Fruit fly (Drosophila melanogaster) whole organism, embryonic: Measurements from ENCODE around the gene CG8149.

Experiments used
- Abd-B ChIP-seq: fragments of 200-800 bp; sonication (Bioruptor generic); optimal IDR thresholded peaks from 2 replicates; lab custom pipeline; 2018; ENCODE audit warnings: missing biosample characterization, mild to moderate bottlenecking, missing genetic modification characterization, moderate library complexity
- Bgb ChIP-seq: fragments of 200-800 bp; sonication (Bioruptor generic); IDR thresholded peaks from 2 replicates; pipeline ENCODE4 v1.3.6; 2022; ENCODE audit warnings: missing biosample characterization, missing genetic modification characterization; ENCODE audit not compliant: partially characterized antibody
- C15 ChIP-seq: fragments of 200-800 bp; sonication (Bioruptor generic); IDR thresholded peaks from 3 replicates; pipeline ENCODE4 v1.3.6; 2022; ENCODE audit warnings: missing biosample characterization, missing genetic modification characterization
- CG11093 ChIP-seq: fragments of 200-800 bp; sonication (Bioruptor generic); IDR thresholded peaks from 3 replicates; pipeline ENCODE4 v1.3.6; 2022; ENCODE audit warnings: missing biosample characterization, missing genetic modification characterization
- CG1233 ChIP-seq: fragments of 200-800 bp; sonication (Bioruptor generic); optimal IDR thresholded peaks from 4 replicates; lab custom pipeline; 2018; ENCODE audit warnings: missing biosample characterization, mild to moderate bottlenecking, missing genetic modification characterization
- CG13775 ChIP-seq: fragments of 200-800 bp; sonication (Bioruptor generic); optimal IDR thresholded peaks from 3 replicates; lab custom pipeline; 2017; ENCODE audit warnings: missing biosample characterization, mild to moderate bottlenecking, missing genetic modification characterization
- CG14014 ChIP-seq: fragments of 200-800 bp; sonication (Bioruptor generic); IDR thresholded peaks from 2 replicates; pipeline ENCODE4 v1.3.6; 2022; ENCODE audit warnings: missing biosample characterization, missing genetic modification characterization
- CG14860 ChIP-seq: fragments of 200-800 bp; sonication (Bioruptor generic); IDR thresholded peaks from 3 replicates; pipeline ENCODE4 v1.3.6; 2022; ENCODE audit warnings: missing biosample characterization, missing genetic modification characterization; ENCODE audit not compliant: partially characterized antibody
- CG14965 ChIP-seq: fragments of 200-800 bp; sonication (Bioruptor generic); optimal IDR thresholded peaks from 2 replicates; lab custom pipeline; 2016; ENCODE audit warnings: missing biosample characterization, missing genetic modification characterization, borderline replicate concordance
- CG15601 ChIP-seq: fragments of 200-800 bp; sonication (Bioruptor generic); optimal IDR thresholded peaks from 3 replicates; lab custom pipeline; 2019; ENCODE audit warnings: missing biosample characterization, mild to moderate bottlenecking, missing genetic modification characterization, moderate library complexity
- CG17385 ChIP-seq: fragments of 200-800 bp; sonication (Bioruptor generic); optimal IDR thresholded peaks from 3 replicates; lab custom pipeline; 2018; ENCODE audit warnings: missing biosample characterization, mild to moderate bottlenecking, missing genetic modification characterization
- CG2889 ChIP-seq: fragments of 200-800 bp; sonication (Bioruptor generic); IDR thresholded peaks from 3 replicates; pipeline ENCODE4 v1.3.6; 2022; ENCODE audit warnings: missing biosample characterization, missing genetic modification characterization
- CG31441 ChIP-seq: fragments of 200-800 bp; sonication (Bioruptor generic); IDR thresholded peaks from 2 replicates; pipeline ENCODE4 v1.3.6; 2022; ENCODE audit warnings: missing biosample characterization, missing genetic modification characterization
- CG3847 ChIP-seq: fragments of 200-800 bp; sonication (Bioruptor generic); IDR thresholded peaks from 2 replicates; pipeline ENCODE4 v1.3.6; 2022; ENCODE audit warnings: missing biosample characterization, missing genetic modification characterization
- CG4360 ChIP-seq: fragments of 200-800 bp; sonication (Bioruptor generic); IDR thresholded peaks from 2 replicates; pipeline ENCODE4 v1.3.6; 2022; ENCODE audit warnings: missing biosample characterization, missing genetic modification characterization
- CG4617 ChIP-seq: fragments of 200-800 bp; sonication (Bioruptor generic); optimal IDR thresholded peaks from 3 replicates; lab custom pipeline; 2016; ENCODE audit warnings: missing biosample characterization, missing genetic modification characterization, borderline replicate concordance
- CG5180 ChIP-seq: fragments of 200-800 bp; sonication (Bioruptor generic); optimal IDR thresholded peaks from 3 replicates; lab custom pipeline; 2017; ENCODE audit warnings: missing biosample characterization, missing genetic modification characterization, mild to moderate bottlenecking, moderate library complexity, missing genetic modification reagents
- CG5245 ChIP-seq: fragments of 200-800 bp; sonication (Bioruptor generic); optimal IDR thresholded peaks from 3 replicates; lab custom pipeline; 2016; ENCODE audit warnings: missing biosample characterization, missing genetic modification characterization
- CG6254 ChIP-seq: fragments of 200-800 bp; sonication (Bioruptor generic); optimal IDR thresholded peaks from 3 replicates; lab custom pipeline; 2017; ENCODE audit warnings: mild to moderate bottlenecking, missing biosample characterization, missing genetic modification reagents, missing genetic modification characterization
- CG6683 ChIP-seq: fragments of 200-800 bp; sonication (Bioruptor generic); optimal IDR thresholded peaks from 2 replicates; lab custom pipeline; 2017; ENCODE audit warnings: missing biosample characterization, mild to moderate bottlenecking, missing genetic modification characterization, missing genetic modification reagents
- CG7987 ChIP-seq: fragments of 200-800 bp; sonication (Bioruptor generic); optimal IDR thresholded peaks from 2 replicates; lab custom pipeline; 2018; ENCODE audit warnings: missing biosample characterization, mild to moderate bottlenecking, missing genetic modification characterization, moderate library complexity
- Chrac-16 ChIP-seq: fragments of 200-800 bp; sonication (Bioruptor generic); optimal IDR thresholded peaks from 3 replicates; lab custom pipeline; 2016; ENCODE audit warnings: missing biosample characterization, missing genetic modification characterization
- D ChIP-seq, 2 experiments: fragments of 200-800 bp in 1 of 2; fragments of >200 bp in 1 of 2; sonication (Bioruptor generic) in 1 of 2; optimal IDR thresholded peaks; 2 replicates in 1 of 2; 3 replicates in 1 of 2; lab custom pipeline; 2017; ENCODE audit warnings: mild to moderate bottlenecking in 1 of 2, missing biosample characterization in 1 of 2, missing genetic modification characterization in 1 of 2, missing genetic modification reagents in 1 of 2
- D19A ChIP-seq: fragments of 200-800 bp; optimal IDR thresholded peaks from 3 replicates; lab custom pipeline; 2019; ENCODE audit warnings: missing biosample characterization, mild to moderate bottlenecking, missing genetic modification characterization, moderate library complexity
- ERR ChIP-seq: fragments of 200-800 bp; sonication (Bioruptor generic); optimal IDR thresholded peaks from 2 replicates; lab custom pipeline; 2016; ENCODE audit warnings: missing biosample characterization, missing genetic modification characterization
- Hand ChIP-seq: fragments of 200-800 bp; sonication (Bioruptor generic); optimal IDR thresholded peaks from 2 replicates; lab custom pipeline; 2017; ENCODE audit warnings: mild to moderate bottlenecking, missing biosample characterization, missing genetic modification reagents, missing genetic modification characterization
- Hey ChIP-seq: fragments of 200-800 bp; sonication (Bioruptor generic); optimal IDR thresholded peaks from 3 replicates; lab custom pipeline; 2018; ENCODE audit warnings: missing biosample characterization, mild to moderate bottlenecking, missing genetic modification characterization
- HmgD ChIP-seq: fragments of 200-800 bp; sonication (Bioruptor generic); optimal IDR thresholded peaks from 3 replicates; lab custom pipeline; 2016; ENCODE audit warnings: missing biosample characterization, missing genetic modification characterization
- Lim3 ChIP-seq: fragments of 200-800 bp; sonication (Bioruptor generic); IDR thresholded peaks from 2 replicates; pipeline ENCODE4 v1.3.6; 2022; ENCODE audit warnings: missing biosample characterization, missing genetic modification characterization
- Sry-β ChIP-seq: fragments of 200-800 bp; sonication (Bioruptor generic); optimal IDR thresholded peaks from 2 replicates; lab custom pipeline; 2018; ENCODE audit warnings: missing biosample characterization, mild to moderate bottlenecking, missing genetic modification characterization, moderate library complexity
- Tbp ChIP-seq: fragments of >200 bp; optimal IDR thresholded peaks from 2 replicates; lab custom pipeline; 2018; ENCODE audit warnings: missing biosample characterization, missing genetic modification characterization
- ase ChIP-seq: fragments of 200-800 bp; sonication (Bioruptor generic); IDR thresholded peaks from 3 replicates; pipeline ENCODE4 v1.3.6; 2022; ENCODE audit warnings: missing biosample characterization, missing genetic modification characterization
- ci ChIP-seq: fragments of 200-800 bp; sonication (Bioruptor generic); IDR thresholded peaks from 3 replicates; pipeline ENCODE4 v1.3.6; 2022; ENCODE audit warnings: missing biosample characterization, missing genetic modification characterization
- crp ChIP-seq, 2 experiments: fragments of 200-800 bp; sonication (Bioruptor generic); optimal IDR thresholded peaks; 2 replicates in 1 of 2; 3 replicates in 1 of 2; lab custom pipeline; 2017; ENCODE audit warnings: missing biosample characterization in 2 of 2, missing genetic modification characterization in 2 of 2, mild to moderate bottlenecking in 1 of 2, moderate library complexity in 1 of 2
- dati ChIP-seq: fragments of 200-800 bp; sonication (Bioruptor generic); IDR thresholded peaks from 2 replicates; pipeline ENCODE4 v1.3.6; 2022; ENCODE audit warnings: missing biosample characterization, missing genetic modification characterization
- exex ChIP-seq: fragments of 200-800 bp; sonication (Bioruptor generic); optimal IDR thresholded peaks from 4 replicates; lab custom pipeline; 2018; ENCODE audit warnings: missing biosample characterization, mild to moderate bottlenecking, missing genetic modification characterization, moderate library complexity
- gcm ChIP-seq: fragments of 200-800 bp; sonication (Bioruptor generic); optimal IDR thresholded peaks from 2 replicates; lab custom pipeline; 2019; ENCODE audit warnings: missing biosample characterization, mild to moderate bottlenecking, missing genetic modification characterization, moderate library complexity
- grau ChIP-seq: fragments of 200-800 bp; optimal IDR thresholded peaks from 3 replicates; lab custom pipeline; 2019; ENCODE audit warnings: missing biosample characterization, mild to moderate bottlenecking, missing genetic modification characterization, moderate library complexity
- hb ChIP-seq: fragments of 200-800 bp; sonication (Bioruptor generic); IDR thresholded peaks from 3 replicates; pipeline ENCODE4 v1.3.6; 2022; ENCODE audit warnings: missing biosample characterization, missing genetic modification characterization; ENCODE audit not compliant: partially characterized antibody
- jumu ChIP-seq: fragments of 200-800 bp; sonication (Bioruptor generic); optimal IDR thresholded peaks from 3 replicates; lab custom pipeline; 2016; ENCODE audit warnings: missing biosample characterization, missing genetic modification characterization
- klu ChIP-seq: fragments of 200-800 bp; sonication (Bioruptor generic); IDR thresholded peaks from 2 replicates; pipeline ENCODE4 v1.3.6; 2022; ENCODE audit warnings: missing biosample characterization, missing genetic modification characterization
- kni ChIP-seq: fragments of 200-800 bp; sonication (Bioruptor generic); optimal IDR thresholded peaks from 3 replicates; lab custom pipeline; 2017; ENCODE audit warnings: mild to moderate bottlenecking, missing biosample characterization, missing genetic modification reagents, missing genetic modification characterization
- odd ChIP-seq: fragments of 200-800 bp; sonication (Bioruptor generic); optimal IDR thresholded peaks from 2 replicates; lab custom pipeline; 2017; ENCODE audit warnings: missing biosample characterization, mild to moderate bottlenecking, missing genetic modification characterization
- pnt ChIP-seq: fragments of 200-800 bp; sonication (Bioruptor generic); optimal IDR thresholded peaks from 3 replicates; lab custom pipeline; 2016; ENCODE audit warnings: missing biosample characterization, missing genetic modification characterization
- pum ChIP-seq: fragments of 200-800 bp; sonication (Bioruptor generic); optimal IDR thresholded peaks from 2 replicates; lab custom pipeline; 2016; ENCODE audit warnings: missing biosample characterization, missing genetic modification characterization
- seq ChIP-seq: fragments of 200-800 bp; sonication (Bioruptor generic); IDR thresholded peaks from 2 replicates; pipeline ENCODE4 v1.3.6; 2022; ENCODE audit warnings: missing biosample characterization, missing genetic modification characterization
- twi ChIP-seq: fragments of 200-800 bp; optimal IDR thresholded peaks from 2 replicates; lab custom pipeline; 2019; ENCODE audit warnings: missing biosample characterization, mild to moderate bottlenecking, missing genetic modification characterization, moderate library complexity
- unpg ChIP-seq: fragments of 200-800 bp; sonication (Bioruptor generic); optimal IDR thresholded peaks from 3 replicates; lab custom pipeline; 2018; ENCODE audit warnings: missing biosample characterization, mild to moderate bottlenecking, missing genetic modification characterization, moderate library complexity
- yki ChIP-seq: fragments of >200 bp; optimal IDR thresholded peaks from 3 replicates; lab custom pipeline; 2018

The CG8149 gene

dm6 chr3R:9550265-9551012 is 46.0 kb downstream of the CG8149 start (continued):
- no peak for TF ChIP-seq dati (GFP tag; lab: Robert Waterston, UW)
- TF ChIP-seq Hand (GFP tag; lab: Kevin White, UChicago): no peak
- peak; percentile 39 for TF ChIP-seq exex (tag; lab: Kevin White, UChicago)
- no peak for TF ChIP-seq grau (tag; lab: Kevin White, UChicago)
- TF ChIP-seq C15 (GFP tag; lab: Robert Waterston, UW): no peak
- TF ChIP-seq CG4617 (GFP tag; lab: Kevin White, UChicago): no peak
- no peak for TF ChIP-seq Sry-β (GFP tag; lab: Kevin White, UChicago)
- TF ChIP-seq D (optimal IDR thresholded peaks at IDR 0.05; lab: Kevin White, UChicago): no peak
- no peak for TF ChIP-seq D (GFP tag; optimal IDR thresholded peaks at IDR 0.05; lab: Kevin White, UChicago)
- peak; percentile 22 for TF ChIP-seq twi (tag; lab: Kevin White, UChicago)
- no peak for TF ChIP-seq kni (GFP tag; lab: Kevin White, UChicago)
- no peak for TF ChIP-seq Lim3
- TF ChIP-seq Hey (tag; lab: Kevin White, UChicago): no peak
- no peak for TF ChIP-seq Abd-B (GFP tag; lab: Kevin White, UChicago)
- peak; percentile 40 for TF ChIP-seq CG5180 (GFP tag; lab: Kevin White, UChicago)
- TF ChIP-seq seq (GFP tag; lab: Robert Waterston, UW): no peak
- TF ChIP-seq jumu: no peak
- TF ChIP-seq CG14965: no peak
- TF ChIP-seq Bgb (GFP tag; lab: Robert Waterston, UW): no peak
- TF ChIP-seq yki (lab: Kevin White, UChicago): peak; percentile 96
- TF ChIP-seq Chrac-16 (GFP tag; lab: Kevin White, UChicago): no peak
- no peak for TF ChIP-seq CG13775
- no peak for TF ChIP-seq HmgD (GFP tag; lab: Kevin White, UChicago)
- peak; percentile 19 for TF ChIP-seq CG6683 (GFP tag; lab: Kevin White, UChicago)
- TF ChIP-seq klu: no peak
- peak; percentile 29 for TF ChIP-seq ERR (GFP tag; lab: Kevin White, UChicago)
- no peak for TF ChIP-seq CG5245 (GFP tag; lab: Kevin White, UChicago)
- TF ChIP-seq ci (GFP tag; lab: Robert Waterston, UW): no peak
- no peak for TF ChIP-seq hb (GFP tag; lab: Robert Waterston, UW)
- no peak for TF ChIP-seq CG4360 (GFP tag; lab: Robert Waterston, UW)
- no peak for TF ChIP-seq unpg (GFP tag; lab: Kevin White, UChicago)
- TF ChIP-seq Tbp (GFP tag; lab: Kevin White, UChicago): peak; percentile 44
- no peak for TF ChIP-seq gcm (GFP tag; lab: Kevin White, UChicago)
- TF ChIP-seq CG14014 (GFP tag; lab: Robert Waterston, UW): no peak
- no peak for TF ChIP-seq crp (GFP tag; optimal IDR thresholded peaks at IDR 0.05; lab: Kevin White, UChicago)
- peak; percentile 52 for TF ChIP-seq CG15601 (tag; lab: Kevin White, UChicago)
- TF ChIP-seq CG2889: no peak
- no peak for TF ChIP-seq CG31441 (GFP tag; lab: Robert Waterston, UW)
- no peak for TF ChIP-seq CG3847
- peak; percentile 63 for TF ChIP-seq D19A (tag; lab: Kevin White, UChicago)
- no peak for TF ChIP-seq pnt (GFP tag; lab: Kevin White, UChicago)
- TF ChIP-seq pum (GFP tag; lab: Kevin White, UChicago): no peak
- TF ChIP-seq odd (GFP tag; lab: Kevin White, UChicago): peak; percentile 6
- no peak for TF ChIP-seq CG11093 (GFP tag; lab: Robert Waterston, UW)
- TF ChIP-seq CG7987: peak; percentile 21
- no peak for TF ChIP-seq ase
- peak; percentile 18 for TF ChIP-seq CG17385 (GFP tag; lab: Kevin White, UChicago)
- TF ChIP-seq CG6254 (GFP tag; lab: Kevin White, UChicago): peak; percentile 26
- no peak for TF ChIP-seq CG1233 (GFP tag; lab: Kevin White, UChicago)
- no peak for TF ChIP-seq CG14860 (GFP tag; lab: Robert Waterston, UW)
